Worm (Caenorhabditis elegans) whole organism, L2 larva: Measurements from ENCODE around the gene grl-7.

Experiments used
- F13H6.1 ChIP-seq: sonication (generic microtip); optimal IDR thresholded peaks from 2 replicates; lab custom pipeline; 2016; ENCODE audit warnings: missing genetic modification characterization, missing compliant biosample characterization
- R02D3.7 ChIP-seq: fragments of 150-350 bp; optimal IDR thresholded peaks from 2 replicates; lab custom pipeline; 2014; ENCODE audit warnings: missing biosample characterization, missing genetic modification characterization
- ZK546.5 ChIP-seq: sonication (generic microtip); optimal IDR thresholded peaks from 2 replicates; lab custom pipeline; 2017; ENCODE audit warnings: missing biosample characterization, missing genetic modification characterization
- aly-2 ChIP-seq: fragments of 150-350 bp; optimal IDR thresholded peaks from 2 replicates; lab custom pipeline; 2014; ENCODE audit warnings: missing biosample characterization, missing genetic modification characterization
- blmp-1 ChIP-seq: sonication (generic microtip); optimal IDR thresholded peaks from 2 replicates; lab custom pipeline; 2017; ENCODE audit warnings: missing genetic modification characterization, mild to moderate bottlenecking, missing compliant biosample characterization, antibody characterized with exemption, moderate library complexity; ENCODE audit not compliant: insufficient read depth
- ceh-16 ChIP-seq: fragments of 150-350 bp; optimal IDR thresholded peaks from 2 replicates; lab custom pipeline; 2014; ENCODE audit warnings: missing biosample characterization, missing genetic modification characterization
- ceh-82 ChIP-seq: fragments of 150-350 bp; optimal IDR thresholded peaks from 2 replicates; lab custom pipeline; 2014; ENCODE audit warnings: missing biosample characterization, missing genetic modification characterization
- crh-2 ChIP-seq: sonication (generic microtip); optimal IDR thresholded peaks from 2 replicates; lab custom pipeline; 2017; ENCODE audit warnings: missing biosample characterization, missing genetic modification characterization
- elt-1 ChIP-seq: fragments of 150-350 bp; optimal IDR thresholded peaks from 2 replicates; lab custom pipeline; 2014; ENCODE audit warnings: missing biosample characterization, missing genetic modification characterization
- elt-3 ChIP-seq: sonication (generic microtip); optimal IDR thresholded peaks from 2 replicates; lab custom pipeline; 2017; ENCODE audit warnings: missing biosample characterization, missing genetic modification characterization
- fos-1 ChIP-seq: fragments of 150-350 bp; optimal IDR thresholded peaks from 2 replicates; lab custom pipeline; 2014; ENCODE audit warnings: missing biosample characterization, missing genetic modification characterization
- gmeb-1 ChIP-seq: fragments of 150-350 bp; optimal IDR thresholded peaks from 2 replicates; lab custom pipeline; 2014; ENCODE audit warnings: missing biosample characterization, missing genetic modification characterization
- lin-11 ChIP-seq: fragments of 150-350 bp; sonication (generic microtip); optimal IDR thresholded peaks from 2 replicates; lab custom pipeline; 2014; ENCODE audit warnings: missing biosample characterization, missing genetic modification characterization, inconsistent platforms, mixed read lengths
- lin-13 ChIP-seq: fragments of 150-350 bp; optimal IDR thresholded peaks from 2 replicates; lab custom pipeline; 2014; ENCODE audit warnings: missing biosample characterization, missing genetic modification reagents, missing genetic modification characterization
- lsy-2 ChIP-seq, 2 experiments: fragments of 150-350 bp in 1 of 2; sonication (generic microtip) in 1 of 2; optimal IDR thresholded peaks; 2 replicates each; lab custom pipeline; 2014 to 2017; ENCODE audit warnings: missing biosample characterization in 2 of 2, missing genetic modification characterization in 2 of 2
- mab-5 ChIP-seq: fragments of 150-350 bp; optimal IDR thresholded peaks from 2 replicates; lab custom pipeline; 2014; ENCODE audit warnings: missing biosample characterization, missing genetic modification characterization
- mbf-1 ChIP-seq: sonication (generic microtip); optimal IDR thresholded peaks from 2 replicates; lab custom pipeline; 2017; ENCODE audit warnings: missing biosample characterization, missing genetic modification characterization
- mdl-1 ChIP-seq, 2 experiments: fragments of 150-350 bp in 1 of 2; sonication (generic microtip) in 1 of 2; optimal IDR thresholded peaks; 2 replicates each; lab custom pipeline; 2017; ENCODE audit warnings: missing biosample characterization in 2 of 2, missing genetic modification characterization in 2 of 2
- nhr-10 ChIP-seq: sonication (generic microtip); optimal IDR thresholded peaks from 2 replicates; lab custom pipeline; 2017; ENCODE audit warnings: missing biosample characterization, missing genetic modification characterization
- nhr-11 ChIP-seq: fragments of 150-350 bp; optimal IDR thresholded peaks from 2 replicates; lab custom pipeline; 2014; ENCODE audit warnings: missing biosample characterization, missing genetic modification characterization
- nhr-12 ChIP-seq: fragments of 150-350 bp; optimal IDR thresholded peaks from 2 replicates; lab custom pipeline; 2014; ENCODE audit warnings: missing biosample characterization, missing genetic modification characterization
- nhr-129 ChIP-seq: fragments of 150-350 bp; optimal IDR thresholded peaks from 2 replicates; lab custom pipeline; 2014; ENCODE audit warnings: missing biosample characterization, missing genetic modification characterization
- nhr-237 ChIP-seq: fragments of 150-350 bp; optimal IDR thresholded peaks from 2 replicates; lab custom pipeline; 2014; ENCODE audit warnings: missing biosample characterization, missing genetic modification characterization
- nhr-25 ChIP-seq: fragments of 150-350 bp; sonication (generic microtip); optimal IDR thresholded peaks from 3 replicates; lab custom pipeline; 2014; ENCODE audit warnings: missing biosample characterization, missing genetic modification characterization
- nhr-6 ChIP-seq: fragments of 150-350 bp; optimal IDR thresholded peaks from 2 replicates; lab custom pipeline; 2014; ENCODE audit warnings: missing biosample characterization, missing genetic modification characterization
- nhr-77 ChIP-seq: fragments of 150-350 bp; optimal IDR thresholded peaks from 2 replicates; lab custom pipeline; 2014; ENCODE audit warnings: missing biosample characterization, missing genetic modification characterization
- peb-1 ChIP-seq: fragments of 150-350 bp; optimal IDR thresholded peaks from 2 replicates; lab custom pipeline; 2014; ENCODE audit warnings: missing biosample characterization, missing genetic modification characterization
- skn-1 ChIP-seq: sonication (generic microtip); optimal IDR thresholded peaks from 2 replicates; lab custom pipeline; 2017; ENCODE audit warnings: missing biosample characterization, missing genetic modification characterization
- sma-3 ChIP-seq: sonication (generic microtip); optimal IDR thresholded peaks from 2 replicates; lab custom pipeline; 2016; ENCODE audit warnings: missing genetic modification reagents, missing genetic modification characterization, missing compliant biosample characterization
- sma-9 ChIP-seq, 2 experiments: fragments of 150-350 bp in 1 of 2; sonication (generic microtip) in 1 of 2; optimal IDR thresholded peaks; 2 replicates each; lab custom pipeline; 2014 to 2016; ENCODE audit warnings: missing genetic modification characterization in 2 of 2, mild to moderate bottlenecking in 1 of 2, missing biosample characterization in 1 of 2, missing compliant biosample characterization in 1 of 2, missing genetic modification reagents in 1 of 2, moderate library complexity in 1 of 2
- snpc-4 ChIP-seq: fragments of 150-350 bp; optimal IDR thresholded peaks from 2 replicates; lab custom pipeline; 2014; ENCODE audit warnings: missing biosample characterization, missing genetic modification characterization
- unc-39 ChIP-seq: fragments of 150-350 bp; optimal IDR thresholded peaks from 2 replicates; lab custom pipeline; 2014; ENCODE audit warnings: missing biosample characterization, missing genetic modification characterization
- unc-55 ChIP-seq: fragments of 150-350 bp; sonication (generic microtip); optimal IDR thresholded peaks from 3 replicates; lab custom pipeline; 2014; ENCODE audit warnings: missing biosample characterization, missing genetic modification reagents, missing genetic modification characterization
- unc-62 ChIP-seq: fragments of 150-350 bp; optimal IDR thresholded peaks from 2 replicates; lab custom pipeline; 2014; ENCODE audit warnings: missing biosample characterization, missing genetic modification reagents, missing genetic modification characterization
- zag-1 ChIP-seq: fragments of 150-350 bp; optimal IDR thresholded peaks from 2 replicates; lab custom pipeline; 2014; ENCODE audit warnings: missing biosample characterization, missing genetic modification characterization
- ztf-1 ChIP-seq: fragments of 200-800 bp; sonication (Bioruptor generic); conservative IDR thresholded peaks from 2 replicates; pipeline ENCODE4 v1.3.6; 2022; ENCODE audit warnings: missing genetic modification characterization, missing compliant biosample characterization
- ztf-11 ChIP-seq: sonication (generic microtip); optimal IDR thresholded peaks from 2 replicates; lab custom pipeline; 2017; ENCODE audit warnings: missing biosample characterization, missing genetic modification characterization

Gene grl-7

ce11 chrV:11326914-11327367 is 19.9 kb downstream of the grl-7 start, which contains the start of gene tmed-10 (continued):
- TF ChIP-seq skn-1 (tag; lab: Kevin White, UChicago) (no peak), lsy-2 (tag; optimal IDR thresholded peaks at IDR 0.05; lab: Kevin White, UChicago) (peak; percentile 66 to 93), F13H6.1 (tag; lab: Kevin White, UChicago) (peak; percentile 51), mab-5 (tag; lab: Kevin White, UChicago) (no peak), zag-1 (tag; lab: Kevin White, UChicago) (peak; percentile 47), gmeb-1 (tag; lab: Kevin White, UChicago) (no peak), unc-39 (no peak), elt-3 (tag; lab: Kevin White, UChicago) (no peak)

ce11 chrV:11323720-11324119 is 23.1 kb downstream of the grl-7 start, which contains the start of gene str-141:
TSS of gene str-141 (minus strand) at chrV:11323820.
- TF ChIP-seq nhr-25 (tag; lab: Kevin White, UChicago): no peak
- TF ChIP-seq ceh-82: no peak
- no peak for TF ChIP-seq nhr-77 (tag; lab: Kevin White, UChicago)
- TF ChIP-seq nhr-129: no peak
- no peak for TF ChIP-seq nhr-6 (tag; lab: Kevin White, UChicago)

ce11 chrV:11321719-11322118 is 25.1 kb downstream of the grl-7 start, which contains the start of gene F47G9.4:
TSS of gene F47G9.4 (minus strand) at chrV:11321816.
- no peak for TF ChIP-seq sma-3
- peak; percentile 50 for TF ChIP-seq F13H6.1 (tag; lab: Kevin White, UChicago)
- TF ChIP-seq zag-1 (tag; lab: Kevin White, UChicago): no peak
- TF ChIP-seq nhr-129: peak; percentile 8
- no peak for TF ChIP-seq nhr-12 (tag; lab: Kevin White, UChicago)
- TF ChIP-seq ztf-11: no peak
- no peak for TF ChIP-seq sma-9 (GFP tag; optimal IDR thresholded peaks at IDR 0.05; lab: Kevin White, UChicago)
- no peak for TF ChIP-seq sma-9 (tag; optimal IDR thresholded peaks at IDR 0.05; lab: Kevin White, UChicago)
- no peak for TF ChIP-seq mdl-1 (tag; optimal IDR thresholded peaks at IDR 0.05; lab: Kevin White, UChicago)
- TF ChIP-seq nhr-25 (tag; lab: Kevin White, UChicago): no peak
- TF ChIP-seq ZK546.5 (tag; lab: Kevin White, UChicago): no peak
- TF ChIP-seq nhr-10 (tag; lab: Kevin White, UChicago): no peak

- TF ChIP-seq nhr-25 (tag; lab: Kevin White, UChicago): no peak
- no peak for TF ChIP-seq nhr-237 (tag; lab: Kevin White, UChicago)
- no peak for TF ChIP-seq skn-1 (tag; lab: Kevin White, UChicago)
- no peak for TF ChIP-seq nhr-77 (tag; lab: Kevin White, UChicago)
- no peak for TF ChIP-seq fos-1 (tag; lab: Kevin White, UChicago)
- TF ChIP-seq ztf-11: no peak
- TF ChIP-seq unc-55 (GFP tag; lab: Kevin White, UChicago): no peak
- TF ChIP-seq elt-1 (tag; lab: Kevin White, UChicago): no peak
Measured at ce11 chrV:11320860-11321259, 26.0 kb downstream of the grl-7 start.

ce11 chrV:11316801-11317200 is 30.0 kb downstream of the grl-7 start, which contains the start of gene cutl-18:
TSS of gene cutl-18 (minus strand) at chrV:11316901.
- TF ChIP-seq aly-2 (tag; lab: Kevin White, UChicago) (no peak), R02D3.7 (tag; lab: Kevin White, UChicago) (no peak)

- no peak for TF ChIP-seq nhr-10 (tag; lab: Kevin White, UChicago)
- no peak for TF ChIP-seq unc-62 (GFP tag; lab: Kevin White, UChicago)
- peak; percentile 92 for TF ChIP-seq F13H6.1 (tag; lab: Kevin White, UChicago)
- peak; percentile 40 for TF ChIP-seq ceh-82
- TF ChIP-seq mdl-1 (tag; optimal IDR thresholded peaks at IDR 0.05; lab: Kevin White, UChicago): peak in 1 of 2 experiments; percentile 6
- no peak for TF ChIP-seq ZK546.5 (tag; lab: Kevin White, UChicago)
- TF ChIP-seq blmp-1 (tag; lab: Kevin White, UChicago): no peak
- TF ChIP-seq ztf-1: 0 out of 2 replicates have a peak, but pooled peaks have one; percentile 72
- peak; percentile 44 for TF ChIP-seq ceh-16 (tag; lab: Kevin White, UChicago)
- TF ChIP-seq mab-5 (tag; lab: Kevin White, UChicago): peak; percentile 53
- TF ChIP-seq ztf-11: peak; percentile 21
- peak; percentile 81 for TF ChIP-seq sma-3
- TF ChIP-seq crh-2: peak; percentile 91
- no peak for TF ChIP-seq aly-2 (tag; lab: Kevin White, UChicago)
- TF ChIP-seq snpc-4 (tag; lab: Kevin White, UChicago): peak; percentile 59
- peak; percentile 32 for TF ChIP-seq mbf-1 (tag; lab: Kevin White, UChicago)
- no peak for TF ChIP-seq nhr-77 (tag; lab: Kevin White, UChicago)
- peak; percentile 82 for TF ChIP-seq sma-9 (GFP tag; optimal IDR thresholded peaks at IDR 0.05; lab: Kevin White, UChicago)
- TF ChIP-seq sma-9 (tag; optimal IDR thresholded peaks at IDR 0.05; lab: Kevin White, UChicago): no peak
- TF ChIP-seq fos-1 (tag; lab: Kevin White, UChicago): peak; percentile 76
- peak; percentile 9 for TF ChIP-seq zag-1 (tag; lab: Kevin White, UChicago)
- TF ChIP-seq R02D3.7 (tag; lab: Kevin White, UChicago): no peak
- no peak for TF ChIP-seq peb-1
- peak; percentile 71 for TF ChIP-seq lin-13 (GFP tag; lab: Kevin White, UChicago)
- peak; percentile 77 for TF ChIP-seq gmeb-1 (tag; lab: Kevin White, UChicago)
- TF ChIP-seq nhr-11 (tag; lab: Kevin White, UChicago): peak; percentile 78
- TF ChIP-seq lin-11 (tag; lab: Kevin White, UChicago): peak; percentile 84
Measured at ce11 chrV:11314025-11314880, 32.6 kb downstream of the grl-7 start.
